Worm (Caenorhabditis elegans) whole organism, L1 larva: ENCODE results near the gene R05G6.4.

Experiments
- C04F5.9 ChIP-seq: sonication (generic microtip); optimal IDR thresholded peaks from 2 replicates; lab custom pipeline; 2016; ENCODE audit warnings: missing genetic modification characterization, missing compliant biosample characterization
- C34B4.2 ChIP-seq: sonication (generic microtip); optimal IDR thresholded peaks from 2 replicates; lab custom pipeline; 2017; ENCODE audit warnings: mild to moderate bottlenecking, missing genetic modification characterization, missing compliant biosample characterization
- F16B12.6 ChIP-seq: fragments of 150-350 bp; optimal IDR thresholded peaks from 2 replicates; lab custom pipeline; 2014; ENCODE audit warnings: missing biosample characterization, missing genetic modification characterization
- Y116A8C.19 ChIP-seq: sonication (generic microtip); optimal IDR thresholded peaks from 2 replicates; lab custom pipeline; 2016; ENCODE audit warnings: missing compliant biosample characterization, missing genetic modification characterization, borderline replicate concordance
- aly-2 ChIP-seq: fragments of 150-350 bp; optimal IDR thresholded peaks from 2 replicates; lab custom pipeline; 2014; ENCODE audit warnings: missing biosample characterization, missing genetic modification characterization
- blmp-1 ChIP-seq: fragments of 150-350 bp; optimal IDR thresholded peaks from 2 replicates; lab custom pipeline; 2014; ENCODE audit warnings: missing biosample characterization, missing genetic modification characterization
- ceh-8 ChIP-seq: fragments of 200-800 bp; sonication (Bioruptor generic); optimal IDR thresholded peaks from 2 replicates; lab custom pipeline; 2018; ENCODE audit warnings: mild to moderate bottlenecking, missing genetic modification characterization, moderate library complexity, missing compliant biosample characterization
- efl-1 ChIP-seq, 4 experiments: fragments of 150-350 bp; optimal IDR thresholded peaks in 3 of 4; peaks in 1 of 4; 1 replicate in 1 of 4; 2 replicates in 3 of 4; lab custom pipeline; 2014; ENCODE audit warnings: missing biosample characterization in 2 of 4, missing genetic modification characterization in 2 of 4, missing genetic modification reagents in 2 of 4
- egl-13 ChIP-seq: sonication (generic microtip); optimal IDR thresholded peaks from 2 replicates; lab custom pipeline; 2016; ENCODE audit warnings: missing genotype, missing genetic modification reagents, missing genetic modification characterization, missing compliant biosample characterization
- elt-3 ChIP-seq, 6 experiments: fragments of 150-350 bp in 1 of 6; sonication (generic microtip); optimal IDR thresholded peaks; 2 replicates each; lab custom pipeline; 2017 to 2018; ENCODE audit warnings: missing biosample characterization in 6 of 6, missing genetic modification characterization in 6 of 6, inconsistent platforms in 1 of 6
- fkh-10 ChIP-seq: sonication (generic microtip); optimal IDR thresholded peaks from 2 replicates; lab custom pipeline; 2017; ENCODE audit warnings: missing biosample characterization, missing genetic modification reagents, missing genetic modification characterization
- fkh-4 ChIP-seq: sonication (generic microtip); optimal IDR thresholded peaks from 2 replicates; lab custom pipeline; 2016; ENCODE audit warnings: missing compliant biosample characterization, missing genetic modification characterization, borderline replicate concordance
- fkh-8 ChIP-seq: sonication (generic microtip); optimal IDR thresholded peaks from 2 replicates; lab custom pipeline; 2016; ENCODE audit warnings: mild to moderate bottlenecking, missing genetic modification characterization, missing compliant biosample characterization
- irx-1 ChIP-seq: sonication (generic microtip); optimal IDR thresholded peaks from 2 replicates; lab custom pipeline; 2016; ENCODE audit warnings: missing genetic modification characterization, missing compliant biosample characterization
- jun-1 ChIP-seq: fragments of 150-350 bp; optimal IDR thresholded peaks from 2 replicates; lab custom pipeline; 2014; ENCODE audit warnings: missing biosample characterization, missing genetic modification reagents, missing genetic modification characterization
- lin-13 ChIP-seq: fragments of 150-350 bp; optimal IDR thresholded peaks from 2 replicates; lab custom pipeline; 2014; ENCODE audit warnings: missing biosample characterization, missing genetic modification reagents, missing genetic modification characterization
- mab-9 ChIP-seq: fragments of 200-800 bp; sonication (Bioruptor generic); IDR thresholded peaks from 2 replicates; pipeline ENCODE4 v1.3.6; 2022; ENCODE audit warnings: missing genetic modification reagents, missing genetic modification characterization, missing compliant biosample characterization
- mdl-1 ChIP-seq, 2 experiments: fragments of 150-350 bp; optimal IDR thresholded peaks; 2 replicates each; lab custom pipeline; 2014 to 2017; ENCODE audit warnings: missing biosample characterization in 2 of 2, missing genetic modification characterization in 2 of 2, inconsistent platforms in 1 of 2
- mep-1 ChIP-seq: fragments of 150-350 bp; optimal IDR thresholded peaks from 2 replicates; lab custom pipeline; 2014; ENCODE audit warnings: missing biosample characterization, missing genetic modification characterization
- nhr-19 ChIP-seq: fragments of 200-800 bp; sonication (Bioruptor generic); conservative IDR thresholded peaks from 2 replicates; pipeline ENCODE4 v1.3.6; 2022; ENCODE audit warnings: missing genetic modification characterization, missing compliant biosample characterization
- nhr-28 ChIP-seq: fragments of 150-350 bp; optimal IDR thresholded peaks from 2 replicates; lab custom pipeline; 2014; ENCODE audit warnings: missing biosample characterization, missing genetic modification characterization
- nhr-47 ChIP-seq: sonication (generic microtip); optimal IDR thresholded peaks from 2 replicates; lab custom pipeline; 2016; ENCODE audit warnings: mild to moderate bottlenecking, missing genetic modification characterization, moderate library complexity, missing compliant biosample characterization
- nhr-77 ChIP-seq: fragments of 150-350 bp; optimal IDR thresholded peaks from 2 replicates; lab custom pipeline; 2014; ENCODE audit warnings: missing biosample characterization, missing genetic modification characterization
- nhr-84 ChIP-seq: sonication (generic microtip); optimal IDR thresholded peaks from 2 replicates; lab custom pipeline; 2017; ENCODE audit warnings: missing biosample characterization, missing genetic modification characterization
- nhr-85 ChIP-seq: sonication (generic microtip); peaks from one replicate; lab custom pipeline; 2016; ENCODE audit warnings: missing genetic modification characterization, inconsistent platforms, missing compliant biosample characterization
- pax-3 ChIP-seq: fragments of 200-800 bp; sonication (Bioruptor generic); optimal IDR thresholded peaks from 2 replicates; lab custom pipeline; 2018; ENCODE audit warnings: mild to moderate bottlenecking, missing genetic modification characterization, moderate library complexity, missing compliant biosample characterization
- snu-23 ChIP-seq: sonication (generic microtip); optimal IDR thresholded peaks from 2 replicates; lab custom pipeline; 2016; ENCODE audit warnings: missing genetic modification characterization, missing compliant biosample characterization
- sox-4 ChIP-seq: sonication (generic microtip); optimal IDR thresholded peaks from 2 replicates; lab custom pipeline; 2016; ENCODE audit warnings: missing genetic modification characterization, missing compliant biosample characterization
- sptf-1 ChIP-seq: fragments of 150-350 bp; optimal IDR thresholded peaks from 2 replicates; lab custom pipeline; 2014; ENCODE audit warnings: missing biosample characterization, missing genetic modification characterization
- swsn-7 ChIP-seq: sonication (generic microtip); optimal IDR thresholded peaks from 2 replicates; lab custom pipeline; 2016; ENCODE audit warnings: missing genetic modification characterization, missing compliant biosample characterization
- unc-62 ChIP-seq: fragments of 150-350 bp; optimal IDR thresholded peaks from 2 replicates; lab custom pipeline; 2014; ENCODE audit warnings: missing biosample characterization, missing genetic modification reagents, missing genetic modification characterization
- unc-98 ChIP-seq: fragments of 200-800 bp; sonication (Bioruptor generic); IDR thresholded peaks from 2 replicates; pipeline ENCODE4 v1.3.6; 2022; ENCODE audit warnings: missing genetic modification characterization, missing compliant biosample characterization
- vab-15 ChIP-seq: sonication (generic microtip); optimal IDR thresholded peaks from 2 replicates; lab custom pipeline; 2017; ENCODE audit warnings: missing genotype, mild to moderate bottlenecking, missing genetic modification characterization, missing compliant biosample characterization
- ztf-11 ChIP-seq, 2 experiments: sonication (generic microtip); optimal IDR thresholded peaks; 2 replicates each; lab custom pipeline; 2016 to 2017; ENCODE audit warnings: missing genetic modification characterization in 2 of 2, missing biosample characterization in 1 of 2, missing compliant biosample characterization in 1 of 2

Gene R05G6.4

ce11 chrIV:7554351-7554750, 41.3 kb downstream of the R05G6.4 start, which contains the start of gene F49E8.6 (continued):
- no peak for TF ChIP-seq mep-1 (tag; lab: Kevin White, UChicago)
- TF ChIP-seq nhr-84 (tag; lab: Kevin White, UChicago): no peak
- TF ChIP-seq nhr-77 (tag; lab: Kevin White, UChicago): no peak
- TF ChIP-seq sptf-1 (tag; lab: Kevin White, UChicago): no peak
- TF ChIP-seq egl-13 (tag; lab: Kevin White, UChicago): no peak
- no peak for TF ChIP-seq lin-13 (GFP tag; lab: Kevin White, UChicago)
- no peak for TF ChIP-seq elt-3 (tag; optimal IDR thresholded peaks at IDR 0.05; lab: Kevin White, UChicago)
- no peak for TF ChIP-seq unc-62
- no peak for TF ChIP-seq fkh-10
- no peak for TF ChIP-seq vab-15
- TF ChIP-seq sox-4 (tag; lab: Kevin White, UChicago): no peak
- no peak for TF ChIP-seq C34B4.2 (tag; lab: Kevin White, UChicago)
- TF ChIP-seq ztf-11 (tag; optimal IDR thresholded peaks at IDR 0.05; lab: Kevin White, UChicago): no peak
- no peak for TF ChIP-seq jun-1 (tag; lab: Kevin White, UChicago)
- peak; percentile 81 for TF ChIP-seq fkh-8 (tag; lab: Kevin White, UChicago)
- no peak for TF ChIP-seq Y116A8C.19 (tag; lab: Kevin White, UChicago)
- no peak for TF ChIP-seq unc-98 (GFP tag; lab: Robert Waterston, UW)

- TF ChIP-seq efl-1 (optimal IDR thresholded peaks at IDR 0.05; lab: Kevin White, UChicago): no peak
- peak in 1 of 2 experiments; percentile 22 for TF ChIP-seq efl-1 (GFP tag; optimal IDR thresholded peaks at IDR 0.05 in 1 of 2; lab: Kevin White, UChicago)
- no peak for TF ChIP-seq swsn-7 (tag; lab: Kevin White, UChicago)
- no peak for TF ChIP-seq elt-3 (tag; optimal IDR thresholded peaks at IDR 0.05; lab: Kevin White, UChicago)
- peak; percentile 61 for TF ChIP-seq F16B12.6
- TF ChIP-seq, all 84 proteins: peak for 2
Observed at ce11 chrIV:7556265-7556866, 43.3 kb downstream of the R05G6.4 start, which contains the start of the genes F49E8.7, F49E8.8 and nprl-2. TSS of gene F49E8.7 (minus strand) at chrIV:7556365. TSS of gene F49E8.8 (plus strand) at chrIV:7556637. TSS of gene nprl-2 (plus strand) at chrIV:7556816.

ce11 chrIV:7558653-7559052, 45.6 kb downstream of the R05G6.4 start:
- TF ChIP-seq nhr-28 (tag; lab: Kevin White, UChicago): no peak
- no peak for TF ChIP-seq C04F5.9
- no peak for TF ChIP-seq F16B12.6
- no peak for TF ChIP-seq pax-3 (tag; lab: Kevin White, UChicago)
- TF ChIP-seq blmp-1 (tag; lab: Kevin White, UChicago): no peak
- TF ChIP-seq efl-1 (optimal IDR thresholded peaks at IDR 0.05; lab: Kevin White, UChicago): no peak
- TF ChIP-seq efl-1 (GFP tag; optimal IDR thresholded peaks at IDR 0.05 in 1 of 2; lab: Kevin White, UChicago): no peak
- TF ChIP-seq nhr-19: no peak
- no peak for TF ChIP-seq ceh-8 (GFP tag; lab: Kevin White, UChicago)
- no peak for TF ChIP-seq mab-9 (GFP tag; lab: Robert Waterston, UW)
- no peak for TF ChIP-seq irx-1
- TF ChIP-seq aly-2 (tag; lab: Kevin White, UChicago): no peak
- TF ChIP-seq nhr-47 (tag; lab: Kevin White, UChicago): no peak
- no peak for TF ChIP-seq vab-15
- no peak for TF ChIP-seq Y116A8C.19 (tag; lab: Kevin White, UChicago)
- TF ChIP-seq mdl-1 (tag; optimal IDR thresholded peaks at IDR 0.05; lab: Kevin White, UChicago): no peak
- TF ChIP-seq fkh-4: no peak
- TF ChIP-seq snu-23 (GFP tag; lab: Kevin White, UChicago): no peak
- TF ChIP-seq nhr-85 (tag; lab: Kevin White, UChicago): no peak

- TF ChIP-seq blmp-1 (tag; lab: Kevin White, UChicago) (peak; percentile 45), nhr-47 (tag; lab: Kevin White, UChicago) (no peak)
Observed at ce11 chrIV:7559237-7559636, 46.2 kb downstream of the R05G6.4 start.
